Fruit fly (Drosophila melanogaster) whole organism, wandering third instar larva: ENCODE data around the gene CG18563.

Source experiments
- CG32264 ChIP-seq: fragments of 200-800 bp; sonication (Bioruptor generic); optimal IDR thresholded peaks from 2 replicates; lab custom pipeline; 2016; ENCODE audit warnings: missing biosample characterization, missing genetic modification characterization
- CG9705 ChIP-seq: fragments of 200-800 bp; sonication (Bioruptor generic); optimal IDR thresholded peaks from 2 replicates; lab custom pipeline; 2018; ENCODE audit warnings: missing biosample characterization, mild to moderate bottlenecking, missing genetic modification characterization
- Hnf4 ChIP-seq: fragments of 200-800 bp; sonication (Bioruptor generic); optimal IDR thresholded peaks from 2 replicates; lab custom pipeline; 2016; ENCODE audit warnings: missing biosample characterization, mild to moderate bottlenecking, missing genetic modification characterization
- Jra ChIP-seq: sonication (Bioruptor generic); optimal IDR thresholded peaks from 2 replicates; lab custom pipeline; 2016; ENCODE audit warnings: missing biosample characterization, missing genetic modification characterization
- Myc ChIP-seq: fragments of >200 bp; optimal IDR thresholded peaks from 2 replicates; lab custom pipeline; 2017
- OdsH ChIP-seq: fragments of 200-800 bp; sonication (Bioruptor generic); optimal IDR thresholded peaks from 2 replicates; lab custom pipeline; 2016; ENCODE audit warnings: missing biosample characterization, mild to moderate bottlenecking, missing genetic modification characterization
- Vsx2 ChIP-seq: fragments of 200-300, 225-300 bp; sonication (Bioruptor generic); optimal IDR thresholded peaks from 2 replicates; lab custom pipeline; 2018; ENCODE audit warnings: missing biosample characterization, missing genetic modification characterization; ENCODE audit not compliant: partially characterized antibody
- br ChIP-seq: fragments of 200-800 bp; sonication (Bioruptor generic); optimal IDR thresholded peaks from 2 replicates; lab custom pipeline; 2016; ENCODE audit warnings: missing biosample characterization, missing genetic modification characterization
- dmrt93B ChIP-seq: fragments of 200-800 bp; sonication (Bioruptor generic); optimal IDR thresholded peaks from 2 replicates; lab custom pipeline; 2018; ENCODE audit warnings: missing biosample characterization, mild to moderate bottlenecking, missing genetic modification characterization
- h ChIP-seq: fragments of 200-800 bp; sonication (Bioruptor generic); optimal IDR thresholded peaks from 3 replicates; lab custom pipeline; 2016; ENCODE audit warnings: missing biosample characterization, mild to moderate bottlenecking, missing genetic modification characterization
- psq ChIP-seq: fragments of 200-800 bp; sonication (Bioruptor generic); optimal IDR thresholded peaks from 3 replicates; lab custom pipeline; 2017; ENCODE audit warnings: missing biosample characterization, mild to moderate bottlenecking, missing genetic modification characterization, moderate library complexity
- sage ChIP-seq: fragments of 200-800 bp; sonication (Bioruptor generic); optimal IDR thresholded peaks from 2 replicates; lab custom pipeline; 2016; ENCODE audit warnings: missing biosample characterization, mild to moderate bottlenecking, missing genetic modification characterization
- usp ChIP-seq: fragments of >200 bp; optimal IDR thresholded peaks from 2 replicates; lab custom pipeline; 2017; ENCODE audit warnings: missing biosample characterization, missing genetic modification characterization

DNA sequence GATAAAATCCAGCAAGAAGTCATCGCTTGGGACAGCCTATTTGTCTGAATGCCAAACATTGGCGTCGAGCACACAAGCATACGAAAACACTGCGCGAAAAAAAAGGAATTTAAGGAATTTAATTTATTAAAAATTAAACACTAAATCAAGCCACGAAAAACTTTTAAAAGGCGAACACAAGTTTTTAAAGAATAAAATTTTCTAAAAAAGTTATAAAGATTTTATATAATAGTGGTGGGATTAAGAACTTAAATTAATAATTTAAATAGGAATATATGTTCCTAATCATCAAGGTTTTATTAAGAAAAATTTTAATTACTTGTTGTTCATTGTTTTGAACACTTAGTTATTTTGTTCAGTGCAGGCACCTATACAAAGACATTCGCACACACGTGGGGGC, 36.5 kb downstream of the CG18563 start:
- TF ChIP-seq Hnf4 (GFP tag; lab: Kevin White, UChicago) (no peak), br (no peak), CG9705 (GFP tag; lab: Kevin White, UChicago) (no peak), psq (peak; percentile 62), usp (GFP tag; lab: Kevin White, UChicago) (no peak), h (no peak), sage (GFP tag; lab: Kevin White, UChicago) (no peak), Myc (lab: Kevin White, UChicago) (no peak), CG32264 (GFP tag; lab: Kevin White, UChicago) (no peak), Vsx2 (GFP tag; lab: Kevin White, UChicago) (no peak), Jra (GFP tag; lab: Kevin White, UChicago) (no peak), dmrt93B (peak; percentile 36), OdsH (peak; percentile 4)
